Fruit fly (Drosophila melanogaster): ENCODE data around the gene CG6576.

DNA sequence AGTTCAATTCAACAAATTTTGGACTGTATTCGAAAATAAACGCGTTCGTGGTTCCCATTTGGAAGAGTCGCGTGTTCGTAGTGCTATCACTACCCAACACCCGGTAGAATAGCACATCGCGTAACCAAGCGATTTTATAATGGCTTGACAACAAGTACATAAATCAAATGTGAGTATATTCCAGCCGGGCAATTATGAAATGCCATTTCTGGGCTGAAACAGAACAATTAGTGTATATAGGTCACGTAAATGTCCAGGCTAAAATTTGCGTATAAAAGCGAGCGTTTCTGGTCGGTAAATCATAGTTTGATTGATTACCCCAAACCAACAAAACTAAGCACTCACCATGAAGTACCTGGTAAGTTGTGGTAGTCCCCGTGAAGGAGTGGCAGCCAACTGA lies 27.6 kb upstream of the CG6576 start, which contains the start of gene Cp15:
- TF ChIP-seq CG6792 (GFP tag; optimal IDR thresholded peaks at IDR 0.05) (no peak), CG32006 (GFP tag; optimal IDR thresholded peaks at IDR 0.05) (no peak), CG16779 (tag; optimal IDR thresholded peaks at IDR 0.05) (no peak), pdm3 (GFP tag; optimal IDR thresholded peaks at IDR 0.05) (no peak), CG6854 (GFP tag; optimal IDR thresholded peaks at IDR 0.05) (no peak), CG3032 (tag; optimal IDR thresholded peaks at IDR 0.05) (no peak), esn (GFP tag; optimal IDR thresholded peaks at IDR 0.05) (no peak), salr (GFP tag; optimal IDR thresholded peaks at IDR 0.05) (no peak)
